Worm (Caenorhabditis elegans): ENCODE data around the gene frpr-1.

frpr-1 gene

ce11 chrX:8163555-8163954, 34.1 kb upstream of the frpr-1 start (continued):
- TF ChIP-seq ceh-62 (tag; optimal IDR thresholded peaks at IDR 0.05) (no peak), spr-3 (GFP tag; optimal IDR thresholded peaks at IDR 0.05) (no peak), F26F4.8 (GFP tag; conservative IDR thresholded peaks at IDR 0.05) (no peak)

ce11 chrX:8162793-8163192, 33.4 kb upstream of the frpr-1 start, which contains the start of gene F22F1.3:
F22F1.3 (minus strand) TSS chrX:8163073.
- TF ChIP-seq lin-1 (GFP tag; IDR thresholded peaks at IDR 0.05) (no peak), unc-62 (GFP tag; optimal IDR thresholded peaks at IDR 0.05 in 1 of 2) (peak in 1 of 2 experiments; percentile 98), unc-62 (tag; optimal IDR thresholded peaks at IDR 0.05) (no peak)

- TF ChIP-seq rbr-2 (tag; optimal IDR thresholded peaks at IDR 0.05) (peak; percentile 29), lim-7 (GFP tag; IDR thresholded peaks at IDR 0.05) (no peak), dve-1 (tag; optimal IDR thresholded peaks at IDR 0.05; ENCODE audit: insufficient read depth) (peak; percentile 57), egl-27 (tag; optimal IDR thresholded peaks at IDR 0.05) (no peak), ceh-62 (tag; optimal IDR thresholded peaks at IDR 0.05) (no peak), attf-4 (tag; optimal IDR thresholded peaks at IDR 0.05) (no peak), mdl-1 (tag; optimal IDR thresholded peaks at IDR 0.05) (peak in 1 of 2 experiments; percentile 50), mdt-29 (GFP tag; IDR thresholded peaks at IDR 0.05) (no peak), saeg-2 (GFP tag; IDR thresholded peaks at IDR 0.05) (no peak), sdz-12 (GFP tag; optimal IDR thresholded peaks at IDR 0.05) (no peak), F44E2.7 (GFP tag; IDR thresholded peaks at IDR 0.05) (no peak), daf-19 (GFP tag; conservative IDR thresholded peaks at IDR 0.05) (no peak), ztf-11 (tag; optimal IDR thresholded peaks at IDR 0.05) (no peak), Y105C5A.15 (GFP tag; IDR thresholded peaks at IDR 0.05) (no peak), hlh-30 (tag; optimal IDR thresholded peaks at IDR 0.05; ENCODE audit: insufficient read depth) (peak; percentile 27), arid-1 (GFP tag; conservative IDR thresholded peaks at IDR 0.05) (no peak), spr-1 (tag; optimal IDR thresholded peaks at IDR 0.05) (no peak), mep-1 (tag; optimal IDR thresholded peaks at IDR 0.05) (peak; percentile 55), hmg-1.1 (GFP tag; IDR thresholded peaks at IDR 0.05) (no peak), hlh-11 (tag; optimal IDR thresholded peaks at IDR 0.05) (peak; percentile 1), jun-1 (tag; optimal IDR thresholded peaks at IDR 0.05) (no peak), mes-2 (tag; optimal IDR thresholded peaks at IDR 0.05; ENCODE audit: poor library complexity, severe bottlenecking) (peak; percentile 51), pha-4 (GFP tag; IDR thresholded peaks at IDR 0.05) (no peak), pha-4 (tag; optimal IDR thresholded peaks at IDR 0.05) (no peak), nhr-6 (tag; optimal IDR thresholded peaks at IDR 0.05) (no peak), nhr-28 (tag; optimal IDR thresholded peaks at IDR 0.05) (no peak), nhr-76 (tag; optimal IDR thresholded peaks at IDR 0.05) (no peak), nhr-25 (tag; optimal IDR thresholded peaks at IDR 0.05; ENCODE audit: borderline replicate concordance, insufficient read depth) (no peak), lin-38 (GFP tag; IDR thresholded peaks at IDR 0.05) (no peak), lir-3 (tag; optimal IDR thresholded peaks at IDR 0.05) (no peak), ZK546.5 (tag; optimal IDR thresholded peaks at IDR 0.05) (no peak), F37D6.2 (tag; optimal IDR thresholded peaks at IDR 0.05) (no peak), nhr-42 (GFP tag; IDR thresholded peaks at IDR 0.05) (no peak), vab-7 (GFP tag; IDR thresholded peaks at IDR 0.05) (no peak), ceh-82 (tag; optimal IDR thresholded peaks at IDR 0.05) (no peak), daf-16 (GFP tag; optimal IDR thresholded peaks at IDR 0.05) (no peak), daf-16 (tag; optimal IDR thresholded peaks at IDR 0.05) (peak; percentile 39), aly-2 (tag; optimal IDR thresholded peaks at IDR 0.05) (no peak), pqm-1 (tag; optimal IDR thresholded peaks at IDR 0.05) (no peak), nhr-41 (GFP tag; IDR thresholded peaks at IDR 0.05) (no peak), duxl-1 (tag; optimal IDR thresholded peaks at IDR 0.05; ENCODE audit: poor library complexity) (no peak), madf-5 (GFP tag; IDR thresholded peaks at IDR 0.05) (no peak), F10B5.3 (tag; optimal IDR thresholded peaks at IDR 0.05) (no peak), mxl-3 (GFP tag; optimal IDR thresholded peaks at IDR 0.05) (no peak)
Measured at ce11 chrX:8160016-8160415, 30.6 kb upstream of the frpr-1 start.
